Worm (Caenorhabditis elegans) whole organism, young adult: Measurements from ENCODE around the gene coa-7.

ENCODE experiments used
- egl-18 ChIP-seq: fragments of 200-800 bp; sonication (Bioruptor generic); IDR thresholded peaks from 2 replicates; pipeline ENCODE4 v1.3.6; 2022; ENCODE audit warnings: missing genetic modification reagents, missing genetic modification characterization, missing compliant biosample characterization
- lsl-1 ChIP-seq: fragments of 200-800 bp; sonication (Bioruptor generic); optimal IDR thresholded peaks from 2 replicates; lab custom pipeline; 2018; ENCODE audit warnings: mild to moderate bottlenecking, missing genetic modification characterization, moderate library complexity, missing compliant biosample characterization
- nhr-120 ChIP-seq: fragments of 200-800 bp; sonication (Bioruptor generic); IDR thresholded peaks from 2 replicates; pipeline ENCODE4 v1.3.6; 2022; ENCODE audit warnings: missing genetic modification characterization, missing compliant biosample characterization

- TF ChIP-seq lsl-1 (GFP tag; lab: Kevin White, UChicago), result peak; percentile 41
- TF ChIP-seq nhr-120 (GFP tag; lab: Robert Waterston, UW), result no peak
- TF ChIP-seq egl-18 (GFP tag; lab: Robert Waterston, UW), result no peak
Measured at ce11 chrII:11650975-11651588, at the start of gene coa-7.
